Worm (Caenorhabditis elegans): ENCODE measurements around the gene F36H5.4.

- TF ChIP-seq elt-3 (tag; optimal IDR thresholded peaks at IDR 0.05) (no peak), hpl-2 (GFP tag; optimal IDR thresholded peaks at IDR 0.05) (no peak), blmp-1 (tag; optimal IDR thresholded peaks at IDR 0.05) (no peak), unc-62 (GFP tag; optimal IDR thresholded peaks at IDR 0.05) (no peak), ama-1 (optimal IDR thresholded peaks at IDR 0.05) (no peak), aly-2 (tag; optimal IDR thresholded peaks at IDR 0.05) (no peak), lin-15B (tag; optimal IDR thresholded peaks at IDR 0.05) (no peak), lsy-2 (tag; optimal IDR thresholded peaks at IDR 0.05) (no peak)
Observed at ce11 chrII:1808217-1808616, 46.6 kb downstream of the F36H5.4 start, which contains the start of gene C08F1.8.

Data from whole organism, L1 larva.